Worm (Caenorhabditis elegans) whole organism, L4 larva: ENCODE measurements around the gene C25E10.12.
A peak's percentile ranks its signal among the peaks of the same experiment; 100 is the strongest.

Source experiments
- Y105C5A.15 ChIP-seq: fragments of 200-800 bp; sonication (Bioruptor generic); IDR thresholded peaks from 2 replicates; pipeline ENCODE4 v1.3.6; 2022; ENCODE audit warnings: missing genetic modification characterization, missing compliant biosample characterization
- Y48G9A.11 ChIP-seq: fragments of 200-800 bp; sonication (Bioruptor generic); IDR thresholded peaks from 2 replicates; pipeline ENCODE4 v1.3.6; 2022; ENCODE audit warnings: missing genetic modification reagents, missing genetic modification characterization, missing compliant biosample characterization
- ZK337.2 ChIP-seq: fragments of 200-800 bp; sonication (Bioruptor generic); IDR thresholded peaks from 2 replicates; pipeline ENCODE4 v1.3.6; 2022; ENCODE audit warnings: missing genetic modification reagents, missing genetic modification characterization, missing compliant biosample characterization
- ZK546.5 ChIP-seq, 2 experiments: sonication (generic microtip); optimal IDR thresholded peaks; 2 replicates each; lab custom pipeline; 2017; ENCODE audit warnings: missing biosample characterization in 2 of 2, missing genetic modification characterization in 2 of 2
- aha-1 ChIP-seq: fragments of 150-350 bp; peaks from one replicate; lab custom pipeline; 2014; ENCODE audit warnings: missing biosample characterization, missing genetic modification characterization
- ama-1 ChIP-seq: fragments of 150-350 bp; optimal IDR thresholded peaks from 2 replicates; lab custom pipeline; 2014; ENCODE audit warnings: inconsistent platforms, mixed read lengths
- ceh-28 ChIP-seq: fragments of 150-350 bp; optimal IDR thresholded peaks from 2 replicates; lab custom pipeline; 2014; ENCODE audit warnings: missing biosample characterization, missing genetic modification reagents, missing genetic modification characterization
- ceh-82 ChIP-seq: sonication (generic microtip); optimal IDR thresholded peaks from 2 replicates; lab custom pipeline; 2017; ENCODE audit warnings: missing biosample characterization, missing genetic modification characterization
- cey-2 ChIP-seq: sonication (generic microtip); optimal IDR thresholded peaks from 3 replicates; lab custom pipeline; 2017; ENCODE audit warnings: missing genetic modification characterization, mild to moderate bottlenecking, missing compliant biosample characterization, antibody characterized with exemption, borderline replicate concordance; ENCODE audit not compliant: insufficient read depth
- ctbp-1 ChIP-seq: fragments of 200-800 bp; sonication (Bioruptor generic); IDR thresholded peaks from 2 replicates; pipeline ENCODE4 v1.3.6; 2022; ENCODE audit warnings: missing genetic modification reagents, missing genetic modification characterization, missing compliant biosample characterization
- daf-16 ChIP-seq, 3 experiments: sonication (generic microtip); optimal IDR thresholded peaks; 2 replicates each; lab custom pipeline; 2016 to 2017; ENCODE audit warnings: missing genetic modification characterization in 3 of 3, missing genetic modification reagents in 3 of 3, mild to moderate bottlenecking in 2 of 3, missing compliant biosample characterization in 2 of 3, missing biosample characterization in 1 of 3, moderate library complexity in 1 of 3
- dmd-6 ChIP-seq: fragments of 200-800 bp; sonication (Bioruptor generic); IDR thresholded peaks from 2 replicates; pipeline ENCODE4 v1.3.6; 2022; ENCODE audit warnings: missing genetic modification reagents, missing genetic modification characterization, missing compliant biosample characterization
- dmd-8 ChIP-seq: fragments of 200-800 bp; sonication (Bioruptor generic); IDR thresholded peaks from 2 replicates; pipeline ENCODE4 v1.3.6; 2022; ENCODE audit warnings: missing genetic modification characterization, missing compliant biosample characterization
- egl-43 ChIP-seq: fragments of 200-800 bp; sonication (Bioruptor generic); IDR thresholded peaks from 2 replicates; pipeline ENCODE4 v1.3.6; 2022; ENCODE audit warnings: missing genetic modification reagents, missing genetic modification characterization, missing compliant biosample characterization
- hlh-11 ChIP-seq: fragments of 200-800 bp; sonication (Bioruptor generic); optimal IDR thresholded peaks from 2 replicates; lab custom pipeline; 2018; ENCODE audit warnings: mild to moderate bottlenecking, missing genetic modification characterization, missing compliant biosample characterization
- hlh-30 ChIP-seq: sonication (generic microtip); optimal IDR thresholded peaks from 2 replicates; lab custom pipeline; 2017; ENCODE audit warnings: antibody characterized with exemption, mild to moderate bottlenecking, missing genetic modification characterization, missing compliant biosample characterization; ENCODE audit not compliant: insufficient read depth
- hmg-1.1 ChIP-seq: fragments of 200-800 bp; sonication (Bioruptor generic); IDR thresholded peaks from 2 replicates; pipeline ENCODE4 v1.3.6; 2022; ENCODE audit warnings: missing genetic modification reagents, missing genetic modification characterization, missing compliant biosample characterization
- jun-1 ChIP-seq: fragments of 150-350 bp; optimal IDR thresholded peaks from 2 replicates; lab custom pipeline; 2014; ENCODE audit warnings: missing biosample characterization, missing genetic modification reagents, missing genetic modification characterization
- lin-1 ChIP-seq: fragments of 200-800 bp; sonication (Bioruptor generic); IDR thresholded peaks from 2 replicates; pipeline ENCODE4 v1.3.6; 2022; ENCODE audit warnings: missing genetic modification reagents, missing genetic modification characterization, missing compliant biosample characterization
- lin-13 ChIP-seq: fragments of 150-350 bp; optimal IDR thresholded peaks from 2 replicates; lab custom pipeline; 2014; ENCODE audit warnings: missing biosample characterization, missing genetic modification reagents, missing genetic modification characterization
- lin-29 ChIP-seq: fragments of 200-800 bp; sonication (Bioruptor generic); IDR thresholded peaks from 2 replicates; pipeline ENCODE4 v1.3.6; 2022; ENCODE audit warnings: missing genetic modification reagents, missing genetic modification characterization, missing compliant biosample characterization
- lin-39 ChIP-seq: fragments of 150-350 bp; optimal IDR thresholded peaks from 2 replicates; lab custom pipeline; 2014; ENCODE audit warnings: missing biosample characterization, missing genetic modification reagents, missing genetic modification characterization
- lir-3 ChIP-seq: sonication (generic microtip); optimal IDR thresholded peaks from 2 replicates; lab custom pipeline; 2016; ENCODE audit warnings: mild to moderate bottlenecking, missing genetic modification characterization, missing compliant biosample characterization
- madf-5 ChIP-seq, 2 experiments: fragments of 200-800 bp; sonication (Bioruptor generic); IDR thresholded peaks; 2 replicates each; pipeline ENCODE4 v1.3.6; 2022; ENCODE audit warnings: missing compliant biosample characterization in 2 of 2, missing genetic modification characterization in 2 of 2
- madf-9 ChIP-seq: fragments of 200-800 bp; sonication (Bioruptor generic); conservative IDR thresholded peaks from 2 replicates; pipeline ENCODE4 v1.3.6; 2022; ENCODE audit warnings: missing genetic modification reagents, missing genetic modification characterization, missing compliant biosample characterization
- mdl-1 ChIP-seq, 2 experiments: fragments of 150-350 bp in 1 of 2; sonication (generic microtip) in 1 of 2; optimal IDR thresholded peaks; 2 replicates each; lab custom pipeline; 2014 to 2017; ENCODE audit warnings: missing biosample characterization in 2 of 2, missing genetic modification characterization in 2 of 2
- mdt-29 ChIP-seq: fragments of 200-800 bp; sonication (Bioruptor generic); IDR thresholded peaks from 2 replicates; pipeline ENCODE4 v1.3.6; 2022; ENCODE audit warnings: missing genetic modification reagents, missing genetic modification characterization, missing compliant biosample characterization
- mxl-3 ChIP-seq: fragments of 200-800 bp; sonication (Bioruptor generic); optimal IDR thresholded peaks from 2 replicates; lab custom pipeline; 2018; ENCODE audit warnings: mild to moderate bottlenecking, missing genetic modification characterization, missing compliant biosample characterization
- nhr-10 ChIP-seq: fragments of 150-350 bp; optimal IDR thresholded peaks from 2 replicates; lab custom pipeline; 2014; ENCODE audit warnings: missing biosample characterization, missing genetic modification characterization
- nhr-102 ChIP-seq: sonication (generic microtip); optimal IDR thresholded peaks from 2 replicates; lab custom pipeline; 2016; ENCODE audit warnings: mild to moderate bottlenecking, missing genetic modification characterization, moderate library complexity, missing compliant biosample characterization
- nhr-11 ChIP-seq: fragments of 150-350 bp; optimal IDR thresholded peaks from 2 replicates; lab custom pipeline; 2014; ENCODE audit warnings: missing biosample characterization, missing genetic modification characterization
- nhr-25 ChIP-seq: sonication (generic microtip); optimal IDR thresholded peaks from 2 replicates; lab custom pipeline; 2017; ENCODE audit warnings: missing genetic modification characterization, mild to moderate bottlenecking, missing compliant biosample characterization, antibody characterized with exemption, moderate library complexity, borderline replicate concordance; ENCODE audit not compliant: insufficient read depth
- nhr-28 ChIP-seq: fragments of 150-350 bp; optimal IDR thresholded peaks from 2 replicates; lab custom pipeline; 2014; ENCODE audit warnings: missing biosample characterization, missing genetic modification characterization
- nhr-41 ChIP-seq: fragments of 200-800 bp; sonication (Bioruptor generic); IDR thresholded peaks from 2 replicates; pipeline ENCODE4 v1.3.6; 2022; ENCODE audit warnings: missing genetic modification reagents, missing genetic modification characterization, missing compliant biosample characterization
- nhr-76 ChIP-seq: fragments of 150-350 bp; optimal IDR thresholded peaks from 2 replicates; lab custom pipeline; 2014; ENCODE audit warnings: missing biosample characterization, missing genetic modification characterization
- nhr-77 ChIP-seq: fragments of 150-350 bp; optimal IDR thresholded peaks from 2 replicates; lab custom pipeline; 2014; ENCODE audit warnings: missing biosample characterization, missing genetic modification characterization
- rbr-2 ChIP-seq: sonication (generic microtip); optimal IDR thresholded peaks from 2 replicates; lab custom pipeline; 2016; ENCODE audit warnings: missing genotype, missing genetic modification characterization, missing compliant biosample characterization
- saeg-2 ChIP-seq: fragments of 200-800 bp; sonication (Bioruptor generic); IDR thresholded peaks from 2 replicates; pipeline ENCODE4 v1.3.6; 2022; ENCODE audit warnings: missing genetic modification reagents, missing genetic modification characterization, missing compliant biosample characterization
- set-16 ChIP-seq: fragments of 200-800 bp; sonication (Bioruptor generic); IDR thresholded peaks from 2 replicates; pipeline ENCODE4 v1.3.6; 2022; ENCODE audit warnings: missing genetic modification reagents, missing genetic modification characterization, missing compliant biosample characterization
- tag-97 ChIP-seq: fragments of 200-800 bp; sonication (Bioruptor generic); IDR thresholded peaks from 2 replicates; pipeline ENCODE4 v1.3.6; 2022; ENCODE audit warnings: missing genetic modification characterization, missing compliant biosample characterization
- tra-1 ChIP-seq: fragments of 200-800 bp; sonication (Bioruptor generic); IDR thresholded peaks from 2 replicates; pipeline ENCODE4 v1.3.6; 2022; ENCODE audit warnings: missing genetic modification reagents, missing genetic modification characterization, missing compliant biosample characterization
- unc-62 ChIP-seq, 3 experiments: fragments of 150-350 bp in 1 of 3; sonication (generic microtip); optimal IDR thresholded peaks in 2 of 3; peaks in 1 of 3; 1 replicate in 1 of 3; 2 replicates in 2 of 3; lab custom pipeline; 2014 to 2017; ENCODE audit warnings: missing biosample characterization in 3 of 3, missing genetic modification characterization in 3 of 3, missing genetic modification reagents in 3 of 3, missing genotype in 1 of 3
- zag-1 ChIP-seq: fragments of 150-350 bp; optimal IDR thresholded peaks from 2 replicates; lab custom pipeline; 2014; ENCODE audit warnings: missing biosample characterization, missing genetic modification characterization
- zfp-2 ChIP-seq: sonication (generic microtip); optimal IDR thresholded peaks from 2 replicates; lab custom pipeline; 2016; ENCODE audit warnings: mild to moderate bottlenecking, missing genetic modification characterization, missing compliant biosample characterization
- zip-11 ChIP-seq: fragments of 200-800 bp; sonication (Bioruptor generic); IDR thresholded peaks from 2 replicates; pipeline ENCODE4 v1.3.6; 2022; ENCODE audit warnings: missing genetic modification characterization, missing compliant biosample characterization
- ztf-7 ChIP-seq: fragments of 150-350 bp; optimal IDR thresholded peaks from 2 replicates; lab custom pipeline; 2014; ENCODE audit warnings: missing biosample characterization, missing genetic modification characterization

The C25E10.12 gene

ce11 chrV:9085845-9086244, 23.6 kb upstream of the C25E10.12 start (continued):
- TF ChIP-seq hlh-30 (peak; percentile 62), aha-1 (peak; percentile 26)

ce11 chrV:9084252-9084651, 22.0 kb upstream of the C25E10.12 start:
- TF ChIP-seq ZK337.2 (GFP tag; lab: Robert Waterston, UW) (no peak), jun-1 (tag; lab: Kevin White, UChicago) (no peak), lin-1 (no peak), mdt-29 (GFP tag; lab: Robert Waterston, UW) (no peak), ama-1 (lab: Kevin White, UChicago) (no peak), ceh-82 (tag; lab: Kevin White, UChicago) (no peak), nhr-41 (GFP tag; lab: Robert Waterston, UW) (no peak), dmd-8 (GFP tag; lab: Robert Waterston, UW) (no peak), mdl-1 (tag; optimal IDR thresholded peaks at IDR 0.05; lab: Kevin White, UChicago) (peak in 1 of 2 experiments; percentile 24), nhr-11 (tag; lab: Kevin White, UChicago) (no peak), ctbp-1 (GFP tag; lab: Robert Waterston, UW) (no peak), dmd-6 (GFP tag; lab: Robert Waterston, UW) (0 out of 2 replicates have a peak, but pooled peaks have one; percentile 30), nhr-10 (tag; lab: Kevin White, UChicago) (no peak), lin-13 (no peak), zag-1 (tag; lab: Kevin White, UChicago) (no peak), madf-5 (GFP tag; IDR thresholded peaks at IDR 0.05; lab: Robert Waterston, UW) (no peak), madf-9 (GFP tag; lab: Robert Waterston, UW) (no peak), Y105C5A.15 (no peak), nhr-28 (peak; percentile 48), hlh-11 (tag; lab: Kevin White, UChicago) (no peak), set-16 (GFP tag; lab: Robert Waterston, UW) (no peak), nhr-25 (tag; lab: Kevin White, UChicago) (no peak)

ce11 chrV:9082350-9082749, 20.1 kb upstream of the C25E10.12 start:
- TF ChIP-seq lin-29 (GFP tag; lab: Robert Waterston, UW) (no peak), unc-62 (GFP tag; optimal IDR thresholded peaks at IDR 0.05 in 1 of 2; lab: Kevin White, UChicago) (peak in 1 of 2 experiments; percentile 95), unc-62 (tag; optimal IDR thresholded peaks at IDR 0.05; lab: Kevin White, UChicago) (no peak), ceh-28 (tag; lab: Kevin White, UChicago) (no peak), nhr-28 (peak; percentile 37), tra-1 (GFP tag; lab: Robert Waterston, UW) (no peak), zag-1 (tag; lab: Kevin White, UChicago) (no peak), hlh-11 (tag; lab: Kevin White, UChicago) (peak; percentile 9), zip-11 (GFP tag; lab: Robert Waterston, UW) (no peak)

- no peak for TF ChIP-seq mxl-3 (GFP tag; lab: Kevin White, UChicago)
- no peak for TF ChIP-seq lin-39 (tag; lab: Kevin White, UChicago)
- TF ChIP-seq lin-29 (GFP tag; lab: Robert Waterston, UW): no peak
- TF ChIP-seq rbr-2: no peak
- TF ChIP-seq egl-43: no peak
- no peak for TF ChIP-seq Y48G9A.11 (GFP tag; lab: Robert Waterston, UW)
- no peak for TF ChIP-seq lin-13
- TF ChIP-seq daf-16 (GFP tag; optimal IDR thresholded peaks at IDR 0.05; lab: Kevin White, UChicago): no peak
- peak; percentile 71 for TF ChIP-seq daf-16 (tag; optimal IDR thresholded peaks at IDR 0.05; lab: Kevin White, UChicago)
- no peak for TF ChIP-seq nhr-25 (tag; lab: Kevin White, UChicago)
- TF ChIP-seq ztf-7 (tag; lab: Kevin White, UChicago): no peak
- no peak for TF ChIP-seq ZK546.5 (tag; optimal IDR thresholded peaks at IDR 0.05; lab: Kevin White, UChicago)
- TF ChIP-seq lir-3 (tag; lab: Kevin White, UChicago): no peak
- no peak for TF ChIP-seq nhr-76 (tag; lab: Kevin White, UChicago)
- no peak for TF ChIP-seq zfp-2 (tag; lab: Kevin White, UChicago)
- no peak for TF ChIP-seq dmd-8 (GFP tag; lab: Robert Waterston, UW)
- peak; percentile 4 for TF ChIP-seq nhr-77 (tag; lab: Kevin White, UChicago)
- TF ChIP-seq hmg-1.1: no peak
- TF ChIP-seq zag-1 (tag; lab: Kevin White, UChicago): no peak
- no peak for TF ChIP-seq tag-97
- no peak for TF ChIP-seq saeg-2
- no peak for TF ChIP-seq cey-2 (tag; lab: Kevin White, UChicago)
- no peak for TF ChIP-seq nhr-102 (tag; lab: Kevin White, UChicago)
Measured at ce11 chrV:9081410-9081809, 19.2 kb upstream of the C25E10.12 start.
